Worm (Caenorhabditis elegans) whole organism, young adult: ENCODE measurements around the gene ufd-1.

Experiments
- B0336.3 ChIP-seq: fragments of 200-800 bp; sonication (Bioruptor generic); IDR thresholded peaks from 2 replicates; pipeline ENCODE4 v1.3.6; 2022; ENCODE audit warnings: missing genetic modification characterization, missing compliant biosample characterization
- F33H1.4 ChIP-seq: fragments of 200-800 bp; sonication (Bioruptor generic); IDR thresholded peaks from 2 replicates; pipeline ENCODE4 v1.3.6; 2022; ENCODE audit warnings: missing genetic modification reagents, missing genetic modification characterization, missing compliant biosample characterization
- F57A8.1 ChIP-seq: fragments of 200-800 bp; sonication (Bioruptor generic); optimal IDR thresholded peaks from 2 replicates; lab custom pipeline; 2018; ENCODE audit warnings: mild to moderate bottlenecking, missing genetic modification characterization, moderate library complexity, missing compliant biosample characterization
- Y53F4B.3 ChIP-seq: fragments of 200-800 bp; sonication (Bioruptor generic); IDR thresholded peaks from 2 replicates; pipeline ENCODE4 v1.3.6; 2022; ENCODE audit warnings: missing genetic modification reagents, missing genetic modification characterization, missing compliant biosample characterization
- Y53G8AR.9 ChIP-seq: fragments of 200-800 bp; sonication (Bioruptor generic); conservative IDR thresholded peaks from 2 replicates; pipeline ENCODE4 v1.3.6; 2022; ENCODE audit warnings: missing genetic modification reagents, missing genetic modification characterization, missing compliant biosample characterization
- Y67H2A.10 ChIP-seq: fragments of 200-800 bp; sonication (Bioruptor generic); conservative IDR thresholded peaks from 2 replicates; pipeline ENCODE4 v1.3.6; 2022; ENCODE audit warnings: missing genetic modification reagents, missing genetic modification characterization, missing compliant biosample characterization
- akir-1 ChIP-seq: fragments of 200-800 bp; sonication (Bioruptor generic); optimal IDR thresholded peaks from 2 replicates; lab custom pipeline; 2018; ENCODE audit warnings: mild to moderate bottlenecking, missing genetic modification characterization, moderate library complexity, missing compliant biosample characterization
- cebp-1 ChIP-seq, 2 experiments: fragments of 200-800 bp in 1 of 2; sonication (Bioruptor generic) in 1 of 2; sonication (generic microtip) in 1 of 2; IDR thresholded peaks in 1 of 2; optimal IDR thresholded peaks in 1 of 2; 2 replicates each; pipeline versions ENCODE4 v1.3.6 to Lab custom; 2017 to 2022; ENCODE audit warnings: missing compliant biosample characterization in 2 of 2, missing genetic modification characterization in 2 of 2, mild to moderate bottlenecking in 1 of 2, missing genetic modification reagents in 1 of 2, moderate library complexity in 1 of 2
- cebp-2 ChIP-seq: fragments of 200-800 bp; sonication (Bioruptor generic); IDR thresholded peaks from 2 replicates; pipeline ENCODE4 v1.3.6; 2022; ENCODE audit warnings: missing genetic modification characterization, missing compliant biosample characterization
- ceh-100 ChIP-seq: fragments of 200-800 bp; sonication (Bioruptor generic); IDR thresholded peaks from 2 replicates; pipeline ENCODE4 v1.3.6; 2022; ENCODE audit warnings: missing genetic modification reagents, missing genetic modification characterization, missing compliant biosample characterization
- dox-1 ChIP-seq: fragments of 200-800 bp; sonication (Bioruptor generic); IDR thresholded peaks from 2 replicates; pipeline ENCODE4 v1.3.6; 2022; ENCODE audit warnings: missing genetic modification reagents, missing genetic modification characterization, missing compliant biosample characterization
- egrh-3 ChIP-seq: fragments of 200-800 bp; sonication (Bioruptor generic); IDR thresholded peaks from 2 replicates; pipeline ENCODE4 v1.3.6; 2022; ENCODE audit warnings: missing genetic modification reagents, missing genetic modification characterization, missing compliant biosample characterization
- hlh-26 ChIP-seq: fragments of 200-800 bp; sonication (Bioruptor generic); conservative IDR thresholded peaks from 2 replicates; pipeline ENCODE4 v1.3.6; 2022; ENCODE audit warnings: missing genetic modification reagents, missing genetic modification characterization, missing compliant biosample characterization
- hrde-1 ChIP-seq: sonication (generic microtip); optimal IDR thresholded peaks from 2 replicates; lab custom pipeline; 2016; ENCODE audit warnings: missing genetic modification characterization, mild to moderate bottlenecking, missing compliant biosample characterization, moderate library complexity, missing genotype, missing genetic modification reagents, borderline replicate concordance
- mcd-1 ChIP-seq: fragments of 200-800 bp; sonication (Bioruptor generic); IDR thresholded peaks from 2 replicates; pipeline ENCODE4 v1.3.6; 2022; ENCODE audit warnings: missing genetic modification reagents, missing genetic modification characterization, missing compliant biosample characterization
- nfya-1 ChIP-seq: sonication (generic microtip); optimal IDR thresholded peaks from 2 replicates; lab custom pipeline; 2017; ENCODE audit warnings: antibody characterized with exemption, missing compliant biosample characterization, missing genetic modification characterization, borderline replicate concordance; ENCODE audit not compliant: insufficient read depth
- nfya-2 ChIP-seq: fragments of 200-800 bp; sonication (Bioruptor generic); IDR thresholded peaks from 2 replicates; pipeline ENCODE4 v1.3.6; 2022; ENCODE audit warnings: missing genetic modification reagents, missing genetic modification characterization, missing compliant biosample characterization
- nfyb-1 ChIP-seq: fragments of 200-800 bp; sonication (Bioruptor generic); IDR thresholded peaks from 2 replicates; pipeline ENCODE4 v1.3.6; 2022; ENCODE audit warnings: missing genetic modification reagents, missing genetic modification characterization, missing compliant biosample characterization
- nhr-27 ChIP-seq: fragments of 200-800 bp; sonication (Bioruptor generic); optimal IDR thresholded peaks from 2 replicates; lab custom pipeline; 2018; ENCODE audit warnings: mild to moderate bottlenecking, missing genetic modification characterization, moderate library complexity, missing compliant biosample characterization
- nhr-80 ChIP-seq: sonication (generic microtip); optimal IDR thresholded peaks from 2 replicates; lab custom pipeline; 2016; ENCODE audit warnings: missing genetic modification characterization, missing compliant biosample characterization
- pha-4 ChIP-seq: fragments of 150-350 bp; sonication (generic microtip); optimal IDR thresholded peaks from 2 replicates; lab custom pipeline; 2014; ENCODE audit warnings: missing biosample characterization, missing genetic modification reagents, missing genetic modification characterization
- sdz-38 ChIP-seq: sonication (generic microtip); optimal IDR thresholded peaks from 2 replicates; lab custom pipeline; 2016; ENCODE audit warnings: missing genotype, missing genetic modification characterization, missing compliant biosample characterization
- tlf-1 ChIP-seq: fragments of 200-800 bp; sonication (Bioruptor generic); optimal IDR thresholded peaks from 2 replicates; lab custom pipeline; 2018; ENCODE audit warnings: mild to moderate bottlenecking, missing genetic modification characterization, missing compliant biosample characterization
- unc-62 ChIP-seq: fragments of 150-350 bp; optimal IDR thresholded peaks from 2 replicates; lab custom pipeline; 2014; ENCODE audit warnings: missing biosample characterization, missing genetic modification reagents, missing genetic modification characterization
- ztf-26 ChIP-seq: sonication (generic microtip); optimal IDR thresholded peaks from 2 replicates; lab custom pipeline; 2017; ENCODE audit warnings: missing genetic modification characterization, missing compliant biosample characterization

ufd-1 gene

ce11 chrIV:12307720-12308119 is 23.0 kb downstream of the ufd-1 start, which contains the start of gene oac-57:
Gene oac-57 (minus strand): TSS chrIV:12307820.
- TF ChIP-seq Y53F4B.3: no peak
- TF ChIP-seq ceh-100 (GFP tag; lab: Robert Waterston, UW): no peak
- TF ChIP-seq hrde-1 (tag; lab: Kevin White, UChicago): no peak

DNA sequence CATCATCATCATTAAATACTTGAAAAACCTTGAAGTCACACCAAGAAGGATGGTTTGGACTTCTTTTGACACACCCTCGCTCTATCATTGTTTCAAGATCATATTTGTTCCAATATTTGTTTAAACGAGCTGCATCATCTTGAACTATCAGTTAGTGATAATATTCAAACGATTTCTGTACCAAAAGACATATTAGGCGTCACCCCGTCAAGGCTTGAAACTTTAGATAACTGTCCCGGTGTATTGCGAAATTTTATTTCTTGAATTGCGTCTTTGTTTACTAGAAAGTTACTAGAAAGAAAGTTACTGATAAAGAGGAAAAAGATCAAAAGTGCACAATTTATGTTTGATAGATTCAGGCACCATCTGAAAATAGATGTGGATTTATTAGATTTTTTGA is 24.7 kb downstream of the ufd-1 start:
- TF ChIP-seq unc-62 (peak; percentile 52), sdz-38 (tag; lab: Kevin White, UChicago) (no peak), nhr-80 (tag; lab: Kevin White, UChicago) (peak; percentile 79), B0336.3 (no peak), cebp-1 (GFP tag; IDR thresholded peaks at IDR 0.05; lab: Robert Waterston, UW) (peak; percentile 93), cebp-1 (tag; optimal IDR thresholded peaks at IDR 0.05; lab: Kevin White, UChicago) (peak; percentile 95), cebp-2 (no peak), nfyb-1 (0 out of 2 replicates have a peak, but pooled peaks have one; percentile 26), pha-4 (tag; lab: Kevin White, UChicago) (peak; percentile 29), F57A8.1 (no peak)
- TF ChIP-seq, all 124 proteins: peak for 5

- TF ChIP-seq akir-1 (GFP tag; lab: Kevin White, UChicago) (no peak), cebp-1 (GFP tag; IDR thresholded peaks at IDR 0.05; lab: Robert Waterston, UW) (peak; percentile 53; the same call in 1 of the 2 replicates), cebp-1 (tag; optimal IDR thresholded peaks at IDR 0.05; lab: Kevin White, UChicago) (peak; percentile 76), dox-1 (GFP tag; lab: Robert Waterston, UW) (no peak), Y67H2A.10 (GFP tag; lab: Robert Waterston, UW) (no peak), nhr-80 (tag; lab: Kevin White, UChicago) (peak; percentile 71)
These were observed 25.9 kb downstream of the ufd-1 start for ce11 chrIV:12304750-12305149.

DNA sequence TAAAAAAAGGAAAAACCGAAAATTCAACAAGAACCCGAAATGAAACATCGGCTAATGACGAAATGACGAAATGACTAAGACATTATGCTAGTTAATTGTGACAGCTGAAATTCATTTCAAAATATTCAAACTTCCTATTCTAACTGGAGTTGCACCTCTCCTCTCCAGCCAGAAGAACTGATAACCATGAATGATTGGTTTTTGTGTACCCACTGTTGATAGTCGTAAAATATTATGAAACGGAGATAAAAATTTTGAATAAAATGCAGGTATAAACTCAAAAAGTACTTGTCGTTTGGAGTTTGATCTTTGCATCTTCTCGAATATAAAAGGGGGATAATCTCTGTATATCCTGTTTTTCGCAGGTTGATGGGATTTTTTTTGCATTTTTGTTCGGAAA is 27.8 kb downstream of the ufd-1 start:
- TF ChIP-seq cebp-1 (GFP tag; IDR thresholded peaks at IDR 0.05; lab: Robert Waterston, UW) (no peak), cebp-1 (tag; optimal IDR thresholded peaks at IDR 0.05; lab: Kevin White, UChicago) (peak; percentile 59), F33H1.4 (GFP tag; lab: Robert Waterston, UW) (no peak), mcd-1 (GFP tag; lab: Robert Waterston, UW) (no peak), ceh-100 (GFP tag; lab: Robert Waterston, UW) (no peak), nhr-80 (tag; lab: Kevin White, UChicago) (peak; percentile 66), sdz-38 (tag; lab: Kevin White, UChicago) (no peak), hlh-26 (GFP tag; lab: Robert Waterston, UW) (no peak)

ce11 chrIV:12301161-12301560 is 29.5 kb downstream of the ufd-1 start, which contains the start of gene oac-59:
Gene oac-59 (minus strand): TSS chrIV:12301261.
- TF ChIP-seq tlf-1 (GFP tag; lab: Kevin White, UChicago) (no peak), Y53G8AR.9 (GFP tag; lab: Robert Waterston, UW) (no peak), nfya-2 (GFP tag; lab: Robert Waterston, UW) (no peak), ztf-26 (tag; lab: Kevin White, UChicago) (no peak), nfya-1 (tag; lab: Kevin White, UChicago) (no peak)

ce11 chrIV:12294770-12295169 is 35.9 kb downstream of the ufd-1 start:
- TF ChIP-seq egrh-3 (peak; percentile 66; the same call in 1 of the 2 replicates), cebp-2 (peak; percentile 74; the same call in 1 of the 2 replicates)
- TF ChIP-seq, all 124 proteins: peak for 2; not testable (repeated sequence) for 122

ce11 chrIV:12290744-12291143 is 39.9 kb downstream of the ufd-1 start, which contains the start of gene C42C1.8:
Gene C42C1.8 (plus strand): TSS chrIV:12291044.
- TF ChIP-seq Y67H2A.10 (GFP tag; lab: Robert Waterston, UW): no peak
- no peak for TF ChIP-seq nhr-27 (tag; lab: Kevin White, UChicago)
